Worm (Caenorhabditis elegans) whole organism, L3 larva: Measurements from ENCODE around the gene hex-1.

Experiments
- R02D3.7 ChIP-seq: fragments of 150-350 bp; optimal IDR thresholded peaks from 2 replicates; lab custom pipeline; 2014; ENCODE audit warnings: missing biosample characterization, missing genetic modification characterization
- ama-1 ChIP-seq: fragments of 150-350 bp; optimal IDR thresholded peaks from 2 replicates; lab custom pipeline; 2018
- ceh-28 ChIP-seq: fragments of 150-350 bp; optimal IDR thresholded peaks from 2 replicates; lab custom pipeline; 2014; ENCODE audit warnings: missing biosample characterization, missing genetic modification reagents, missing genetic modification characterization
- daf-12 ChIP-seq: fragments of 150-350 bp; optimal IDR thresholded peaks from 2 replicates; lab custom pipeline; 2014; ENCODE audit warnings: missing biosample characterization, missing genetic modification reagents, missing genetic modification characterization
- lin-39 ChIP-seq: fragments of 150-350 bp; optimal IDR thresholded peaks from 2 replicates; lab custom pipeline; 2018; ENCODE audit warnings: missing biosample characterization, missing genetic modification reagents, missing genetic modification characterization
- nhr-237 ChIP-seq: fragments of 150-350 bp; optimal IDR thresholded peaks from 2 replicates; lab custom pipeline; 2014; ENCODE audit warnings: missing biosample characterization, missing genetic modification characterization
- nhr-77 ChIP-seq: fragments of 150-350 bp; optimal IDR thresholded peaks from 2 replicates; lab custom pipeline; 2014; ENCODE audit warnings: missing biosample characterization, missing genetic modification characterization
- snpc-4 ChIP-seq: fragments of 150-350 bp; optimal IDR thresholded peaks from 2 replicates; lab custom pipeline; 2014; ENCODE audit warnings: missing biosample characterization, missing genetic modification characterization
- tbx-2 ChIP-seq: sonication (generic microtip); optimal IDR thresholded peaks from 2 replicates; lab custom pipeline; 2016; ENCODE audit warnings: mild to moderate bottlenecking, missing genetic modification characterization, missing compliant biosample characterization
- unc-39 ChIP-seq: sonication (generic microtip); optimal IDR thresholded peaks from 4 replicates; lab custom pipeline; 2017; ENCODE audit warnings: missing biosample characterization, missing genetic modification characterization
- ztf-4 ChIP-seq: fragments of 150-350 bp; optimal IDR thresholded peaks from 2 replicates; lab custom pipeline; 2014; ENCODE audit warnings: missing biosample characterization, missing genetic modification characterization

DNA sequence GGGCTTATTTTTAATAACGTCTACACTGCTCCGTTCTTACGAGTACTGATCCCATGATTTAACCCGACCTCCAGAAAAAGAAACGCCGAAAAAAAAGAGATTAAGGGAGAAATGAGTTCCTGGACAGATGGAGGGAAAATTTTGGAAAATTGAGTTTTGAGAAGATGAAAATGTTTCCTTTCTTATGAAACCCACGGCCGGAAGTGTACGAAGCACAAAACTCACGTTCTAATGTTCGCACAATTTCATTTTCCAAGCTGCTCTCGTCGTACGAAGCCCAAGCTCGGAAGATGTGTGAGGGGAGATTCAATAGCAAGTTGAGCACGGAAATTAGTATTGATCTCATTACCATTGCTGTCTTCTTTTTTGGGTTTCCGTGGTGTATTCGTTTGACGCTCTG lies 50.5 kb downstream of the hex-1 start:
- TF ChIP-seq nhr-237: no peak
- no peak for TF ChIP-seq tbx-2
- TF ChIP-seq ceh-28 (tag; lab: Kevin White, UChicago): no peak
- no peak for TF ChIP-seq unc-39
- TF ChIP-seq ama-1: no peak
- TF ChIP-seq lin-39 (tag; lab: Kevin White, UChicago): no peak
- no peak for TF ChIP-seq daf-12 (tag; lab: Kevin White, UChicago)
- TF ChIP-seq nhr-77: no peak
- no peak for TF ChIP-seq ztf-4 (tag; lab: Kevin White, UChicago)
- TF ChIP-seq R02D3.7 (tag; lab: Kevin White, UChicago): no peak
- no peak for TF ChIP-seq snpc-4 (tag; lab: Kevin White, UChicago)
